Worm (Caenorhabditis elegans) whole organism, young adult: ENCODE measurements around the gene idpa-2.

Experiments
- B0019.2 ChIP-seq: fragments of 200-800 bp; sonication (Bioruptor generic); conservative IDR thresholded peaks from 2 replicates; pipeline ENCODE4 v1.3.6; 2022; ENCODE audit warnings: missing genetic modification reagents, missing genetic modification characterization, missing compliant biosample characterization
- C06A6.2 ChIP-seq: fragments of 200-800 bp; sonication (Bioruptor generic); conservative IDR thresholded peaks from 2 replicates; pipeline ENCODE4 v1.3.6; 2022; ENCODE audit warnings: missing genetic modification characterization, missing compliant biosample characterization
- F23B12.7 ChIP-seq: sonication (generic microtip); optimal IDR thresholded peaks from 2 replicates; lab custom pipeline; 2017; ENCODE audit warnings: missing genetic modification characterization, mild to moderate bottlenecking, missing compliant biosample characterization, antibody characterized with exemption, moderate library complexity; ENCODE audit not compliant: insufficient read depth
- F33H1.4 ChIP-seq: fragments of 200-800 bp; sonication (Bioruptor generic); IDR thresholded peaks from 2 replicates; pipeline ENCODE4 v1.3.6; 2022; ENCODE audit warnings: missing genetic modification reagents, missing genetic modification characterization, missing compliant biosample characterization
- F37B4.10 ChIP-seq: fragments of 200-800 bp; sonication (Bioruptor generic); IDR thresholded peaks from 2 replicates; pipeline ENCODE4 v1.3.6; 2022; ENCODE audit warnings: missing genetic modification characterization, missing compliant biosample characterization
- K12H6.12 ChIP-seq: fragments of 200-800 bp; sonication (Bioruptor generic); optimal IDR thresholded peaks from 2 replicates; lab custom pipeline; 2018; ENCODE audit warnings: mild to moderate bottlenecking, missing genetic modification characterization, missing compliant biosample characterization
- T26A5.8 ChIP-seq: sonication (generic microtip); optimal IDR thresholded peaks from 2 replicates; lab custom pipeline; 2016; ENCODE audit warnings: missing genetic modification characterization, missing compliant biosample characterization
- Y53G8AR.9 ChIP-seq: fragments of 200-800 bp; sonication (Bioruptor generic); conservative IDR thresholded peaks from 2 replicates; pipeline ENCODE4 v1.3.6; 2022; ENCODE audit warnings: missing genetic modification reagents, missing genetic modification characterization, missing compliant biosample characterization
- Y79H2A.3 ChIP-seq: fragments of 200-800 bp; sonication (Bioruptor generic); conservative IDR thresholded peaks from 2 replicates; pipeline ENCODE4 v1.3.6; 2022; ENCODE audit warnings: missing genetic modification reagents, missing genetic modification characterization, missing compliant biosample characterization
- Y95B8A.8 ChIP-seq: fragments of 200-800 bp; sonication (Bioruptor generic); IDR thresholded peaks from 2 replicates; pipeline ENCODE4 v1.3.6; 2022; ENCODE audit warnings: missing genetic modification reagents, missing genetic modification characterization, missing compliant biosample characterization
- akir-1 ChIP-seq: fragments of 200-800 bp; sonication (Bioruptor generic); optimal IDR thresholded peaks from 2 replicates; lab custom pipeline; 2018; ENCODE audit warnings: mild to moderate bottlenecking, missing genetic modification characterization, moderate library complexity, missing compliant biosample characterization
- ama-1 ChIP-seq, 3 experiments: fragments of 150-350 bp in 1 of 3; sonication (generic microtip) in 2 of 3; optimal IDR thresholded peaks; 2 replicates each; lab custom pipeline; 2014 to 2018; ENCODE audit warnings: missing biosample characterization in 2 of 3, missing genetic modification characterization in 2 of 3, missing genetic modification reagents in 2 of 3
- atf-7 ChIP-seq: sonication (generic microtip); optimal IDR thresholded peaks from 2 replicates; lab custom pipeline; 2017; ENCODE audit warnings: mild to moderate bottlenecking, missing genetic modification characterization, missing compliant biosample characterization
- attf-5 ChIP-seq: fragments of 200-800 bp; sonication (Bioruptor generic); optimal IDR thresholded peaks from 2 replicates; lab custom pipeline; 2018; ENCODE audit warnings: mild to moderate bottlenecking, missing genetic modification characterization, missing compliant biosample characterization
- cebp-1 ChIP-seq, 2 experiments: fragments of 200-800 bp in 1 of 2; sonication (Bioruptor generic) in 1 of 2; sonication (generic microtip) in 1 of 2; IDR thresholded peaks in 1 of 2; optimal IDR thresholded peaks in 1 of 2; 2 replicates each; pipeline versions ENCODE4 v1.3.6 to Lab custom; 2017 to 2022; ENCODE audit warnings: missing compliant biosample characterization in 2 of 2, missing genetic modification characterization in 2 of 2, mild to moderate bottlenecking in 1 of 2, missing genetic modification reagents in 1 of 2, moderate library complexity in 1 of 2
- cebp-2 ChIP-seq: fragments of 200-800 bp; sonication (Bioruptor generic); IDR thresholded peaks from 2 replicates; pipeline ENCODE4 v1.3.6; 2022; ENCODE audit warnings: missing genetic modification characterization, missing compliant biosample characterization
- die-1 ChIP-seq: sonication (generic microtip); optimal IDR thresholded peaks from 2 replicates; lab custom pipeline; 2016; ENCODE audit warnings: missing genotype, mild to moderate bottlenecking, missing genetic modification characterization, missing compliant biosample characterization
- dox-1 ChIP-seq: fragments of 200-800 bp; sonication (Bioruptor generic); IDR thresholded peaks from 2 replicates; pipeline ENCODE4 v1.3.6; 2022; ENCODE audit warnings: missing genetic modification reagents, missing genetic modification characterization, missing compliant biosample characterization
- efl-1 ChIP-seq: fragments of 150-350 bp; optimal IDR thresholded peaks from 2 replicates; lab custom pipeline; 2014; ENCODE audit warnings: missing biosample characterization, missing genetic modification reagents, missing genetic modification characterization
- egl-44 ChIP-seq: fragments of 200-800 bp; sonication (Bioruptor generic); IDR thresholded peaks from 2 replicates; pipeline ENCODE4 v1.3.6; 2022; ENCODE audit warnings: missing genetic modification reagents, missing genetic modification characterization, missing compliant biosample characterization
- ets-4 ChIP-seq: fragments of 200-800 bp; sonication (Bioruptor generic); optimal IDR thresholded peaks from 2 replicates; lab custom pipeline; 2018; ENCODE audit warnings: mild to moderate bottlenecking, missing genetic modification characterization, missing compliant biosample characterization
- him-1 ChIP-seq: sonication (generic microtip); optimal IDR thresholded peaks from 2 replicates; lab custom pipeline; 2016; ENCODE audit warnings: missing genotype, missing genetic modification reagents, missing genetic modification characterization, missing compliant biosample characterization
- hlh-12 ChIP-seq: sonication (generic microtip); optimal IDR thresholded peaks from 2 replicates; lab custom pipeline; 2016; ENCODE audit warnings: missing genetic modification characterization, missing compliant biosample characterization
- hmg-1.2 ChIP-seq: fragments of 200-800 bp; sonication (Bioruptor generic); IDR thresholded peaks from 2 replicates; pipeline ENCODE4 v1.3.6; 2022; ENCODE audit warnings: missing genetic modification reagents, missing genetic modification characterization, missing compliant biosample characterization
- let-607 ChIP-seq, 2 experiments: fragments of 200-800 bp in 1 of 2; sonication (Bioruptor generic) in 1 of 2; sonication (generic microtip) in 1 of 2; optimal IDR thresholded peaks; 2 replicates each; lab custom pipeline; 2016 to 2018; ENCODE audit warnings: mild to moderate bottlenecking in 2 of 2, missing compliant biosample characterization in 2 of 2, missing genetic modification characterization in 2 of 2, moderate library complexity in 2 of 2, missing genotype in 1 of 2
- lsy-27 ChIP-seq: sonication (generic microtip); optimal IDR thresholded peaks from 2 replicates; lab custom pipeline; 2017; ENCODE audit warnings: missing genetic modification characterization, mild to moderate bottlenecking, missing compliant biosample characterization, antibody characterized with exemption, missing genotype, borderline replicate concordance; ENCODE audit not compliant: insufficient read depth
- madf-10 ChIP-seq: sonication (generic microtip); optimal IDR thresholded peaks from 2 replicates; lab custom pipeline; 2016; ENCODE audit warnings: mild to moderate bottlenecking, missing genetic modification characterization, missing compliant biosample characterization
- madf-8 ChIP-seq: fragments of 200-800 bp; sonication (Bioruptor generic); conservative IDR thresholded peaks from 2 replicates; pipeline ENCODE4 v1.3.6; 2022; ENCODE audit warnings: missing genetic modification reagents, missing genetic modification characterization, missing compliant biosample characterization
- mcd-1 ChIP-seq: fragments of 200-800 bp; sonication (Bioruptor generic); IDR thresholded peaks from 2 replicates; pipeline ENCODE4 v1.3.6; 2022; ENCODE audit warnings: missing genetic modification reagents, missing genetic modification characterization, missing compliant biosample characterization
- mel-28 ChIP-seq: sonication (generic microtip); optimal IDR thresholded peaks from 2 replicates; lab custom pipeline; 2016; ENCODE audit warnings: borderline replicate concordance, mild to moderate bottlenecking, missing genetic modification characterization, missing compliant biosample characterization
- nhr-27 ChIP-seq: fragments of 200-800 bp; sonication (Bioruptor generic); optimal IDR thresholded peaks from 2 replicates; lab custom pipeline; 2018; ENCODE audit warnings: mild to moderate bottlenecking, missing genetic modification characterization, moderate library complexity, missing compliant biosample characterization
- repo-1 ChIP-seq: sonication (generic microtip); optimal IDR thresholded peaks from 2 replicates; lab custom pipeline; 2017; ENCODE audit warnings: mild to moderate bottlenecking, missing genetic modification characterization, missing compliant biosample characterization
- rpc-1 ChIP-seq, 2 experiments: fragments of 150-350 bp in 1 of 2; sonication (generic microtip) in 1 of 2; optimal IDR thresholded peaks; 2 replicates each; lab custom pipeline; 2014 to 2018; ENCODE audit warnings: missing biosample characterization in 1 of 2, missing genetic modification characterization in 1 of 2, missing genetic modification reagents in 1 of 2, missing genotype in 1 of 2
- sea-2 ChIP-seq: fragments of 200-800 bp; sonication (Bioruptor generic); IDR thresholded peaks from 2 replicates; pipeline ENCODE4 v1.3.6; 2022; ENCODE audit warnings: missing genetic modification characterization, missing compliant biosample characterization
- snpc-4 ChIP-seq, 5 experiments: fragments of 150-350 bp in 1 of 5; sonication (generic microtip) in 4 of 5; optimal IDR thresholded peaks; 2 replicates each; lab custom pipeline; 2014 to 2018; ENCODE audit warnings: missing genetic modification characterization in 5 of 5, missing biosample characterization in 3 of 5, antibody characterized with exemption in 2 of 5, mild to moderate bottlenecking in 2 of 5, missing compliant biosample characterization in 2 of 5, missing genotype in 2 of 5, moderate library complexity in 2 of 5, missing genetic modification reagents in 1 of 5
- somi-1 ChIP-seq: fragments of 200-800 bp; sonication (Bioruptor generic); optimal IDR thresholded peaks from 2 replicates; lab custom pipeline; 2018; ENCODE audit warnings: mild to moderate bottlenecking, missing genetic modification characterization, missing compliant biosample characterization
- ztf-18 ChIP-seq: sonication (generic microtip); optimal IDR thresholded peaks from 2 replicates; lab custom pipeline; 2016; ENCODE audit warnings: missing genotype, mild to moderate bottlenecking, missing genetic modification characterization, missing compliant biosample characterization

idpa-2 gene

DNA sequence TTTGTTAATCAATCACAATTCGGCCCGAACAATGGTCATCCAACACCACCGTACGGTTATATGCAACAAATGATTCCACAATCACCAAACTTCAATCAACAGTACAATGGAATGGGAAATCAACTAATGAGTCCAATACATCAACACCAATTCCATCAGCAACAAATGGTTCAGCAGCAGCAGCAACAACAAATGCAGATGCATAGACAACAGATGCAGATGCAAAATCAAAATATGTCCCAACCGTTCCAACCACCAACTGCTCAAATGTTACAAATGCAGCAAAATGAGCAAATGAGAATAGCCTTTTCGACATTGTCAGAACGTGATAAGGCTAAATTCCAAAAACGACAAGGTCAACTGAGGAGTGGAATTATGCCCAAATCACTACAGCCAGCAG lies 16.0 kb downstream of the idpa-2 start:
- TF ChIP-seq C06A6.2 (GFP tag; lab: Robert Waterston, UW) (no peak), Y79H2A.3 (GFP tag; lab: Robert Waterston, UW) (no peak), lsy-27 (tag; lab: Kevin White, UChicago) (no peak), F37B4.10 (GFP tag; lab: Robert Waterston, UW) (no peak)

DNA sequence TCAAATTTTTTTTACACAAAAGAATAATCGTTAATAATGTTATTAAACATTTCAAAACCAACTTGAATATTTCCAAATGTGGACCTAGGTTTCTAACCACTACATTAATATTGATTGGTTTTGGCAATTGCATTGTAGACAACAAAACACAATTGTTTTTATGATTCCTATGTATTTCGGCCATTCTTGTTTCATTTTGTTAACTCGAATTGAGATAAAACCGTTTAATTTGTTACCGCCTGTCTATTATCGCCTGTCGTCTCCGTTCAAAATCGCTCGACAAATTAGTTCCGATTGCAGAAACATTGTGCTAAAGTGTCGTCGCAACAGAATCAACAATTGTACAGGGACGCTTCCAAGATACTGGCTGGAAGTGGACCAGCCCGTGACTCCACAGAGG lies 21.9 kb downstream of the idpa-2 start, which contains the start of gene let-19:
let-19 (plus strand) TSS at position 301 of the 400 bp plus-strand sequence.
- TF ChIP-seq hlh-12 (tag; lab: Kevin White, UChicago): no peak
- TF ChIP-seq K12H6.12 (tag; lab: Kevin White, UChicago): no peak
- no peak for TF ChIP-seq nhr-27 (tag; lab: Kevin White, UChicago)
- no peak for TF ChIP-seq madf-8 (GFP tag; lab: Robert Waterston, UW)
- TF ChIP-seq sea-2 (GFP tag; lab: Robert Waterston, UW): no peak
- no peak for TF ChIP-seq repo-1
- TF ChIP-seq, all 124 proteins: peak for 0

DNA sequence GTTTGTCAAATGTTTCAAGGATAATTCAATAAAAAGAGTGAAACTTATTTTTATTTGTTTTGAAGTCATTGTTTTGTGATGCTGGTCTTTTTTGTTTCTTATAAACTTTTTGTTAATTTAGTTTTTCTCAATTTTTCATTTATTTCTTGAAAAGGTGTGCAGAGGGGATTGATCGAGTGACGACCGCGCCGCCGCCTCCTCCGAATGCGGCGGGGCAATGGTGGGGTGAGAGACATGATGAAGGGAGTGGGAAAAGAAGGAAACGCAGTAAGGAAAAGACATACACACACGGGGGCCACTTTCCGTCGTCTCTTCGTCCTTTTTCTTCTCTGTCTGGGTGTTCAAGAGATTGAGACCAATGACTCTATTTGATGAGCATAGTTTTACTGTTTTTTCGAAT lies 23.2 kb downstream of the idpa-2 start:
- TF ChIP-seq snpc-4 (GFP tag; optimal IDR thresholded peaks at IDR 0.05; lab: Kevin White, UChicago) (no peak), snpc-4 (tag; optimal IDR thresholded peaks at IDR 0.05; lab: Kevin White, UChicago) (no peak), Y53G8AR.9 (no peak), dox-1 (GFP tag; lab: Robert Waterston, UW) (0 out of 2 replicates have a peak, but pooled peaks have one; percentile 29), madf-10 (tag; lab: Kevin White, UChicago) (peak; percentile 8), attf-5 (GFP tag; lab: Kevin White, UChicago) (no peak), atf-7 (tag; lab: Kevin White, UChicago) (no peak), F23B12.7 (tag; lab: Kevin White, UChicago) (peak; percentile 32), F33H1.4 (no peak), mcd-1 (no peak), Y95B8A.8 (GFP tag; lab: Robert Waterston, UW) (no peak), him-1 (tag; lab: Kevin White, UChicago) (no peak), F37B4.10 (GFP tag; lab: Robert Waterston, UW) (no peak), egl-44 (GFP tag; lab: Robert Waterston, UW) (no peak), cebp-2 (GFP tag; lab: Robert Waterston, UW) (no peak), die-1 (no peak), ets-4 (GFP tag; lab: Kevin White, UChicago) (no peak), hmg-1.2 (GFP tag; lab: Robert Waterston, UW) (peak; percentile 41; the same call in 1 of the 2 replicates)

DNA sequence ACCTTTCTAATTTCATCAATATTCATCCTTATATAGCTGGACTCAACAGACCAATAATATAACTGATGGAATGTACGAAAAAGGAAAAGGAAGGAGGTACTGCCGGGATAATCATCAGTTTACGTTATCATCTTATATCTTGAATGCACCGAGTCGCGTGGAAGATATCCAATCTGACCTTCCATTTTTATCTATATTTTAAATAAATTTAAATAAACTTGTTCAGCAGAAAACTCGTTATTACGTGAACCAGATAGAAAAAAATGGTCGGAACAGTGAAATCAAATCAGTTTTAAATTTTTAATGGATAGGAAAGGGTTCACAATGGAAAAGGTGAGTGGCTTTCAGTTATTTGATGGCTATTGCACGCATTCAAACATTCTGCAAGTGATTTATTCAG lies 25.6 kb downstream of the idpa-2 start, which contains the start of gene pah-1:
pah-1 (minus strand) TSS at position 101 of the 400 bp plus-strand sequence.
- TF ChIP-seq snpc-4 (GFP tag; optimal IDR thresholded peaks at IDR 0.05; lab: Kevin White, UChicago) (no peak), snpc-4 (tag; optimal IDR thresholded peaks at IDR 0.05; lab: Kevin White, UChicago) (no peak)

DNA sequence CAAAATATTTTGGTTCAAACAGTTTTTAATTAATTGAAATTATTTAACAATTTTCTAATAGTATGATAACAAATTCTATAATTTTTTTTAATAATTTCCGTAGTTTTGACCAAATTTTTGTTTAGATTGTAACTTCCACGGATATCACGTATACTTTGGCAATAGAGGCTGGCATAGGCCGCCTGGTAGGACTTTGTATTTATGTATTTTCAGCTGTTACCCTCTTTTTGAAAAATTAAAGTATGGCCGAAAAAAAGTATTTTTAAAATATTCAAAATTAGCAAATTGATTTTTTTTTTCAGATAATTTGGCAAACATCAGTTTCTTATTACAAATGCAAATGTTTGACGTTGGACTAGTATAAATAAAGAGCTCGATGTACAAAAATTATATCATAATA lies 26.1 kb downstream of the idpa-2 start, which contains the start of the genes nsph-1.1 and K08F8.15:
nsph-1.1 (plus strand) TSS at position 301 of the 400 bp plus-strand sequence.
K08F8.15 (plus strand) TSS at position 335 of the 400 bp plus-strand sequence.
- TF ChIP-seq akir-1 (GFP tag; lab: Kevin White, UChicago) (no peak), efl-1 (GFP tag; lab: Kevin White, UChicago) (no peak)

DNA sequence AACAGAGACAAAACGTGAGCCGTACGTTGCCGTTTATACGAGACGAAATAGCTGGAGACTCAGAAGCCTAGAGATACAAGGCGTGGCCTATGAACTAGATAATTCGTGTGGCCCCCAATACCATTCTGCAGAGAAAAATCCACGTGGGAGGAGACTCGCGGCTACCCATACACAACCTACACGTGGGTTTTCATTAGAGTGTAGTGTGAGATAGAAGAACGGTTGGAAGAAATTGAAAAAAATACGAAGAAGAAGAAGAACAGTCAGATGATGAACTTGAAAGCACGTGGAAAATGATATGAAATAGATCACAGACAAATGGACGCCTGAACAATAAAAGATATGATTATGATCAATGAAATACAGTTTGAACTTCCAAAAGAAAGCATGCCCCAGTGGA lies 27.4 kb downstream of the idpa-2 start:
- TF ChIP-seq C06A6.2 (GFP tag; lab: Robert Waterston, UW) (0 out of 2 replicates have a peak, but pooled peaks have one; percentile 20), ztf-18 (no peak), ama-1 (optimal IDR thresholded peaks at IDR 0.05; lab: Kevin White, UChicago) (no peak), ama-1 (GFP tag; optimal IDR thresholded peaks at IDR 0.05; lab: Kevin White, UChicago) (no peak), die-1 (peak; percentile 11), rpc-1 (optimal IDR thresholded peaks at IDR 0.05; lab: Kevin White, UChicago) (no peak), rpc-1 (tag; optimal IDR thresholded peaks at IDR 0.05; lab: Kevin White, UChicago) (no peak), T26A5.8 (tag; lab: Kevin White, UChicago) (no peak), mel-28 (no peak), cebp-1 (GFP tag; IDR thresholded peaks at IDR 0.05; lab: Robert Waterston, UW) (no peak), cebp-1 (tag; optimal IDR thresholded peaks at IDR 0.05; lab: Kevin White, UChicago) (peak; percentile 29), somi-1 (GFP tag; lab: Kevin White, UChicago) (peak; percentile 80), dox-1 (GFP tag; lab: Robert Waterston, UW) (0 out of 2 replicates have a peak, but pooled peaks have one; percentile 41), let-607 (tag; optimal IDR thresholded peaks at IDR 0.05; lab: Kevin White, UChicago) (no peak), B0019.2 (no peak)
